Fruit fly (Drosophila melanogaster): ENCODE results near the gene Fkbp39.

Gene Fkbp39

dm6 chr3R:15319912-15320746 is 12.8 kb downstream of the Fkbp39 start, which contains the start of the genes CG6276 and CG44040 (continued):
- no peak for TF ChIP-seq stc (GFP tag; IDR thresholded peaks at IDR 0.05)
- TF ChIP-seq Oli (tag; optimal IDR thresholded peaks at IDR 0.05), result peak; percentile 33
- TF ChIP-seq CG12104 (GFP tag; optimal IDR thresholded peaks at IDR 0.05), result peak; percentile 13
- TF ChIP-seq CG15514 (GFP tag; optimal IDR thresholded peaks at IDR 0.05), result peak; percentile 99
- no peak for TF ChIP-seq chinmo (GFP tag; IDR thresholded peaks at IDR 0.05; ENCODE audit: partially characterized antibody)
- peak; percentile 6 for TF ChIP-seq CG8089 (GFP tag; optimal IDR thresholded peaks at IDR 0.05)
- no peak for TF ChIP-seq pan (optimal IDR thresholded peaks at IDR 0.05)
- TF ChIP-seq pan (GFP tag; optimal IDR thresholded peaks at IDR 0.05 in 1 of 2, IDR thresholded peaks at IDR 0.05 in 1 of 2), result peak in 1 of 2 experiments; percentile 49
- TF ChIP-seq hbn (GFP tag; IDR thresholded peaks at IDR 0.05; ENCODE audit: partially characterized antibody), result no peak
- no peak for TF ChIP-seq emc (GFP tag; optimal IDR thresholded peaks at IDR 0.05)
- TF ChIP-seq CG2199 (GFP tag; IDR thresholded peaks at IDR 0.05), result no peak
- TF ChIP-seq CG30020 (tag; optimal IDR thresholded peaks at IDR 0.05), result peak; percentile 14
- TF ChIP-seq ac (GFP tag; optimal IDR thresholded peaks at IDR 0.05), result no peak
- TF ChIP-seq Lim3 (GFP tag; IDR thresholded peaks at IDR 0.05), result no peak
- TF ChIP-seq CG1602 (GFP tag; optimal IDR thresholded peaks at IDR 0.05), result no peak
- peak; percentile 55 for TF ChIP-seq CG13424 (tag; optimal IDR thresholded peaks at IDR 0.05)
- TF ChIP-seq ems (GFP tag; optimal IDR thresholded peaks at IDR 0.05), result peak; percentile 38
- no peak for TF ChIP-seq cad (GFP tag; optimal IDR thresholded peaks at IDR 0.05)
- TF ChIP-seq CG13123 (GFP tag; optimal IDR thresholded peaks at IDR 0.05), result no peak
- no peak for TF ChIP-seq wek (GFP tag; optimal IDR thresholded peaks at IDR 0.05)
- TF ChIP-seq CG14014 (GFP tag; IDR thresholded peaks at IDR 0.05), result peak; percentile 54; the same call in 1 of the 2 replicates
- TF ChIP-seq Hmx (GFP tag; optimal IDR thresholded peaks at IDR 0.05), result no peak
- no peak for TF ChIP-seq CG4730 (GFP tag; IDR thresholded peaks at IDR 0.05)
- no peak for TF ChIP-seq tin (GFP tag; optimal IDR thresholded peaks at IDR 0.05)
- no peak for TF ChIP-seq z (GFP tag; IDR thresholded peaks at IDR 0.05)
- peak; percentile 4 for TF ChIP-seq her (GFP tag; optimal IDR thresholded peaks at IDR 0.05)
- TF ChIP-seq bcd (GFP tag; optimal IDR thresholded peaks at IDR 0.05), result peak; percentile 48
- no peak for TF ChIP-seq hb (GFP tag; IDR thresholded peaks at IDR 0.05; ENCODE audit: partially characterized antibody)
- peak; percentile 11 for TF ChIP-seq Max (GFP tag; optimal IDR thresholded peaks at IDR 0.05)
- TF ChIP-seq CG31441 (GFP tag; IDR thresholded peaks at IDR 0.05), result peak; percentile 39
- TF ChIP-seq gro (GFP tag; optimal IDR thresholded peaks at IDR 0.05), result peak; percentile 37
- peak; percentile 11 for TF ChIP-seq Usf (GFP tag; optimal IDR thresholded peaks at IDR 0.05)
- no peak for TF ChIP-seq CG11093 (GFP tag; IDR thresholded peaks at IDR 0.05)
- TF ChIP-seq CG10462 (GFP tag; optimal IDR thresholded peaks at IDR 0.05), result peak; percentile 22
- TF ChIP-seq CG2129 (GFP tag; IDR thresholded peaks at IDR 0.05; ENCODE audit: partially characterized antibody), result no peak
- peak; percentile 64 for TF ChIP-seq lilli (GFP tag; optimal IDR thresholded peaks at IDR 0.05)
- TF ChIP-seq NC2β (GFP tag; optimal IDR thresholded peaks at IDR 0.05), result no peak
- TF ChIP-seq twi (tag; optimal IDR thresholded peaks at IDR 0.05), result no peak
- no peak for TF ChIP-seq CG12236 (GFP tag; optimal IDR thresholded peaks at IDR 0.05)
- peak; percentile 10 for TF ChIP-seq CG15601 (tag; optimal IDR thresholded peaks at IDR 0.05)
- TF ChIP-seq CG8281 (tag; optimal IDR thresholded peaks at IDR 0.05), result peak; percentile 38
- peak; percentile 40 for TF ChIP-seq gcm (GFP tag; optimal IDR thresholded peaks at IDR 0.05)
- peak; percentile 16 for TF ChIP-seq en (GFP tag; optimal IDR thresholded peaks at IDR 0.05)
- TF ChIP-seq Doc3 (GFP tag; IDR thresholded peaks at IDR 0.05; ENCODE audit: partially characterized antibody), result no peak
- 0 out of 2 replicates have a peak, but pooled peaks have one; percentile 4 for TF ChIP-seq ara (GFP tag; IDR thresholded peaks at IDR 0.05)
- TF ChIP-seq Atf3 (GFP tag; optimal IDR thresholded peaks at IDR 0.05), result no peak
- no peak for TF ChIP-seq jing (GFP tag; optimal IDR thresholded peaks at IDR 0.05)
- TF ChIP-seq CoRest (tag; optimal IDR thresholded peaks at IDR 0.05), result peak; percentile 51
- TF ChIP-seq CG14667 (GFP tag; IDR thresholded peaks at IDR 0.05), result no peak
- peak; percentile 28 for TF ChIP-seq Ets97D (GFP tag; optimal IDR thresholded peaks at IDR 0.05)

All from whole organism, embryonic.